Fruit fly (Drosophila melanogaster): ENCODE results near the gene CG16704.

DNA sequence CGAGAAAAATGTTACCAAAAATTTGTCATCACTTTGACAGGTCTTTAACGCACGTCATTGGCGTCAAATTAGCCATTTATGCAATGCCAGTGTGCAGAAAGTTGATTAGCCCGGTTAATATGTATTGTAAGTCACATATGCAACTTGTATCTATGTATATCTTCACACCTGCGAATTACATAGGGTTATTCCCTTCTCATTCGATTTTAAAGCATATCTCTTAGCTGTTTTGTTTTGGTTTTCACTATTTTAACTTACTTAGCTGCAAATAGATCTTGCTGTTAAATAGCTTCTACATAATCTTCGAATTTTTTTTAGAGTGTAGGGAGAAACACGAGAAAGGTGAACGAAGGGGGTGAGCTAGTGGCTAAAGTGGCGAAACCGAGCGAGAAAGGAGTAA is 38.7 kb upstream of the CG16704 start:
- TF ChIP-seq Jra (GFP tag; optimal IDR thresholded peaks at IDR 0.05) (no peak), brk (GFP tag; optimal IDR thresholded peaks at IDR 0.05) (no peak), Myc (optimal IDR thresholded peaks at IDR 0.05) (no peak), ey (GFP tag; optimal IDR thresholded peaks at IDR 0.05) (no peak), psq (GFP tag; optimal IDR thresholded peaks at IDR 0.05) (no peak), HLH106 (tag; optimal IDR thresholded peaks at IDR 0.05) (no peak), Hr78 (GFP tag; optimal IDR thresholded peaks at IDR 0.05) (no peak), OdsH (GFP tag; optimal IDR thresholded peaks at IDR 0.05) (no peak), br (GFP tag; optimal IDR thresholded peaks at IDR 0.05) (no peak), lola (GFP tag; optimal IDR thresholded peaks at IDR 0.05) (no peak)
